Fruit fly (Drosophila melanogaster) whole organism, embryonic: Measurements from ENCODE around the gene CG9107.

Experiments used
- Atf3 ChIP-seq: fragments of 200-800 bp; sonication (Bioruptor generic); optimal IDR thresholded peaks from 3 replicates; lab custom pipeline; 2016; ENCODE audit warnings: missing biosample characterization, missing genetic modification characterization
- BtbVII ChIP-seq: fragments of 200-800 bp; sonication (Bioruptor generic); optimal IDR thresholded peaks from 3 replicates; lab custom pipeline; 2017; ENCODE audit warnings: missing biosample characterization, mild to moderate bottlenecking, missing genetic modification characterization
- Bteb2 ChIP-seq: fragments of 200-800 bp; sonication (Bioruptor generic); optimal IDR thresholded peaks from 2 replicates; lab custom pipeline; 2016; ENCODE audit warnings: missing biosample characterization, missing genetic modification characterization
- CG12104 ChIP-seq: fragments of 200-800 bp; sonication (Bioruptor generic); optimal IDR thresholded peaks from 3 replicates; lab custom pipeline; 2016; ENCODE audit warnings: missing biosample characterization, missing genetic modification characterization
- CG12659 ChIP-seq: fragments of 200-800 bp; sonication (Bioruptor generic); optimal IDR thresholded peaks from 3 replicates; lab custom pipeline; 2017; ENCODE audit warnings: mild to moderate bottlenecking, missing biosample characterization, missing genetic modification reagents, missing genetic modification characterization
- CG15601 ChIP-seq: fragments of 200-800 bp; sonication (Bioruptor generic); optimal IDR thresholded peaks from 3 replicates; lab custom pipeline; 2019; ENCODE audit warnings: missing biosample characterization, mild to moderate bottlenecking, missing genetic modification characterization, moderate library complexity
- CG17802 ChIP-seq: fragments of 200-800 bp; sonication (Bioruptor generic); optimal IDR thresholded peaks from 2 replicates; lab custom pipeline; 2018; ENCODE audit warnings: missing biosample characterization, mild to moderate bottlenecking, missing genetic modification characterization, moderate library complexity
- CG18599 ChIP-seq: fragments of 200-800 bp; sonication (Bioruptor generic); optimal IDR thresholded peaks from 3 replicates; lab custom pipeline; 2017; ENCODE audit warnings: missing biosample characterization, missing genetic modification characterization, mild to moderate bottlenecking, moderate library complexity, missing genetic modification reagents
- CG2875 ChIP-seq: fragments of 200-800 bp; sonication (Bioruptor generic); optimal IDR thresholded peaks from 2 replicates; lab custom pipeline; 2017; ENCODE audit warnings: missing biosample characterization, mild to moderate bottlenecking, missing genetic modification characterization, missing genetic modification reagents
- CG2889 ChIP-seq: fragments of 200-800 bp; sonication (Bioruptor generic); IDR thresholded peaks from 3 replicates; pipeline ENCODE4 v1.3.6; 2022; ENCODE audit warnings: missing biosample characterization, missing genetic modification characterization
- CG33213 ChIP-seq: fragments of 200-800 bp; sonication (Bioruptor generic); optimal IDR thresholded peaks from 3 replicates; lab custom pipeline; 2016; ENCODE audit warnings: missing biosample characterization, missing genetic modification characterization
- CG3726 ChIP-seq: fragments of 200-800 bp; sonication (Bioruptor generic); IDR thresholded peaks from 3 replicates; pipeline ENCODE4, ENCODE4 v1.3.6; 2022; ENCODE audit warnings: missing biosample characterization, missing genetic modification characterization
- CG6654 ChIP-seq: fragments of 200-800 bp; sonication (Bioruptor generic); optimal IDR thresholded peaks from 2 replicates; lab custom pipeline; 2017; ENCODE audit warnings: missing biosample characterization, mild to moderate bottlenecking, missing genetic modification characterization
- CG7786 ChIP-seq: fragments of 200-800 bp; sonication (Bioruptor generic); optimal IDR thresholded peaks from 2 replicates; lab custom pipeline; 2016; ENCODE audit warnings: missing biosample characterization, missing genetic modification characterization
- CG7987 ChIP-seq: fragments of 200-800 bp; sonication (Bioruptor generic); optimal IDR thresholded peaks from 2 replicates; lab custom pipeline; 2018; ENCODE audit warnings: missing biosample characterization, mild to moderate bottlenecking, missing genetic modification characterization, moderate library complexity
- CG8281 ChIP-seq: fragments of 200-800 bp; sonication (Bioruptor generic); optimal IDR thresholded peaks from 2 replicates; lab custom pipeline; 2018; ENCODE audit warnings: missing biosample characterization, mild to moderate bottlenecking, missing genetic modification characterization, moderate library complexity
- CG8924 ChIP-seq: fragments of 200-800 bp; optimal IDR thresholded peaks from 3 replicates; lab custom pipeline; 2019; ENCODE audit warnings: missing biosample characterization, mild to moderate bottlenecking, missing genetic modification characterization, moderate library complexity
- CoRest ChIP-seq: fragments of 200-800 bp; sonication (Bioruptor generic); optimal IDR thresholded peaks from 3 replicates; lab custom pipeline; 2018; ENCODE audit warnings: missing biosample characterization, mild to moderate bottlenecking, missing genetic modification characterization, moderate library complexity
- Dbx ChIP-seq: fragments of 200-800 bp; sonication (Bioruptor generic); IDR thresholded peaks from 3 replicates; pipeline ENCODE4 v1.3.6; 2022; ENCODE audit warnings: missing biosample characterization, missing genetic modification characterization
- Dp ChIP-seq: fragments of 200-800 bp; sonication (Bioruptor generic); optimal IDR thresholded peaks from 2 replicates; lab custom pipeline; 2018; ENCODE audit warnings: missing biosample characterization, mild to moderate bottlenecking, missing genetic modification characterization, moderate library complexity
- E2f1 ChIP-seq: fragments of 200-800 bp; sonication (Bioruptor generic); IDR thresholded peaks from 2 replicates; pipeline ENCODE4 v1.3.6; 2022; ENCODE audit warnings: missing biosample characterization, missing genetic modification characterization
- MESR4 ChIP-seq: fragments of 200-800 bp; sonication (Bioruptor generic); optimal IDR thresholded peaks from 2 replicates; lab custom pipeline; 2018; ENCODE audit warnings: missing biosample characterization, mild to moderate bottlenecking, missing genetic modification characterization, moderate library complexity
- NC2β ChIP-seq: fragments of 200-800 bp; sonication (Bioruptor generic); optimal IDR thresholded peaks from 2 replicates; lab custom pipeline; 2016; ENCODE audit warnings: missing biosample characterization, missing genetic modification characterization
- Nf-YA ChIP-seq: fragments of 200-800 bp; sonication (Bioruptor generic); IDR thresholded peaks from 2 replicates; pipeline ENCODE4 v1.3.6; 2022; ENCODE audit warnings: missing biosample characterization, missing genetic modification characterization
- NfI ChIP-seq: fragments of 200-800 bp; sonication (Bioruptor generic); optimal IDR thresholded peaks from 3 replicates; lab custom pipeline; 2018; ENCODE audit warnings: missing biosample characterization, mild to moderate bottlenecking, missing genetic modification characterization, moderate library complexity
- Poxn ChIP-seq: fragments of 200-800 bp; sonication (Bioruptor generic); IDR thresholded peaks from 2 replicates; pipeline ENCODE4 v1.3.6; 2022; ENCODE audit warnings: missing biosample characterization, missing genetic modification characterization
- Trl ChIP-seq, 3 experiments: fragments of >200 bp in 2 of 3; fragments of 200-800 bp in 1 of 3; sonication (Bioruptor generic) in 1 of 3; optimal IDR thresholded peaks; 2 replicates in 1 of 3; 3 replicates in 2 of 3; lab custom pipeline; 2016 to 2017; ENCODE audit warnings: missing biosample characterization in 1 of 3, missing genetic modification characterization in 1 of 3
- ab ChIP-seq: fragments of 200-800 bp; sonication (Bioruptor generic); optimal IDR thresholded peaks from 2 replicates; lab custom pipeline; 2016; ENCODE audit warnings: missing biosample characterization, missing genetic modification characterization
- al ChIP-seq: fragments of 200-800 bp; sonication (Bioruptor generic); IDR thresholded peaks from 2 replicates; pipeline ENCODE4 v1.3.6; 2022; ENCODE audit warnings: missing biosample characterization, missing genetic modification characterization
- az2 ChIP-seq: fragments of 200-800 bp; sonication (Bioruptor generic); optimal IDR thresholded peaks from 3 replicates; lab custom pipeline; 2016; ENCODE audit warnings: missing biosample characterization, missing genetic modification characterization
- bsh ChIP-seq, 2 experiments: fragments of 200-800 bp; sonication (Bioruptor generic); optimal IDR thresholded peaks; 2 replicates each; lab custom pipeline; 2017 to 2018; ENCODE audit warnings: mild to moderate bottlenecking in 2 of 2, missing biosample characterization in 2 of 2, missing genetic modification characterization in 2 of 2, moderate library complexity in 1 of 2
- dm ChIP-seq: fragments of 200-800 bp; sonication (Bioruptor generic); optimal IDR thresholded peaks from 3 replicates; lab custom pipeline; 2016; ENCODE audit warnings: missing biosample characterization, missing genetic modification characterization
- dmrt11E ChIP-seq: fragments of 200-800 bp; sonication (Bioruptor generic); optimal IDR thresholded peaks from 3 replicates; lab custom pipeline; 2018; ENCODE audit warnings: missing biosample characterization, mild to moderate bottlenecking, missing genetic modification characterization, moderate library complexity
- gem ChIP-seq: fragments of 200-800 bp; sonication (Bioruptor generic); optimal IDR thresholded peaks from 2 replicates; lab custom pipeline; 2019; ENCODE audit warnings: missing biosample characterization, mild to moderate bottlenecking, missing genetic modification characterization, moderate library complexity
- hkb ChIP-seq, 2 experiments: fragments of 200-800 bp in 1 of 2; fragments of >200 bp in 1 of 2; sonication (Bioruptor generic) in 1 of 2; IDR thresholded peaks in 1 of 2; optimal IDR thresholded peaks in 1 of 2; 2 replicates each; pipeline versions ENCODE4 v1.3.6 to Lab custom; 2017 to 2022; ENCODE audit warnings: missing biosample characterization in 1 of 2, missing genetic modification characterization in 1 of 2
- hth ChIP-seq: fragments of >200 bp; optimal IDR thresholded peaks from 2 replicates; lab custom pipeline; 2017; ENCODE audit warnings: inconsistent platforms
- jumu ChIP-seq: fragments of 200-800 bp; sonication (Bioruptor generic); optimal IDR thresholded peaks from 3 replicates; lab custom pipeline; 2016; ENCODE audit warnings: missing biosample characterization, missing genetic modification characterization
- nerfin-2 ChIP-seq: fragments of 200-800 bp; sonication (Bioruptor generic); IDR thresholded peaks from 2 replicates; pipeline ENCODE4 v1.3.6; 2022; ENCODE audit warnings: missing biosample characterization, missing genetic modification characterization; ENCODE audit not compliant: partially characterized antibody
- nmo ChIP-seq: fragments of 200-800 bp; sonication (Bioruptor generic); optimal IDR thresholded peaks from 2 replicates; lab custom pipeline; 2018; ENCODE audit warnings: missing biosample characterization, mild to moderate bottlenecking, missing genetic modification characterization, moderate library complexity
- nom ChIP-seq: fragments of 200-800 bp; sonication (Bioruptor generic); optimal IDR thresholded peaks from 2 replicates; lab custom pipeline; 2017; ENCODE audit warnings: missing biosample characterization, missing genetic modification characterization, mild to moderate bottlenecking, moderate library complexity, missing genetic modification reagents
- odd ChIP-seq: fragments of 200-800 bp; sonication (Bioruptor generic); optimal IDR thresholded peaks from 2 replicates; lab custom pipeline; 2017; ENCODE audit warnings: missing biosample characterization, mild to moderate bottlenecking, missing genetic modification characterization
- p53 ChIP-seq: fragments of 200-800 bp; sonication (Bioruptor generic); optimal IDR thresholded peaks from 2 replicates; lab custom pipeline; 2016; ENCODE audit warnings: missing biosample characterization, missing genetic modification characterization
- phol ChIP-seq: fragments of 200-800 bp; sonication (Bioruptor generic); optimal IDR thresholded peaks from 3 replicates; lab custom pipeline; 2018; ENCODE audit warnings: missing biosample characterization, mild to moderate bottlenecking, missing genetic modification characterization, moderate library complexity
- pzg ChIP-seq: fragments of 200-800 bp; sonication (Bioruptor generic); optimal IDR thresholded peaks from 3 replicates; lab custom pipeline; 2018; ENCODE audit warnings: missing biosample characterization, mild to moderate bottlenecking, missing genetic modification characterization, moderate library complexity
- schlank ChIP-seq: fragments of 200-800 bp; sonication (Bioruptor generic); optimal IDR thresholded peaks from 2 replicates; lab custom pipeline; 2018; ENCODE audit warnings: missing biosample characterization, mild to moderate bottlenecking, missing genetic modification characterization
- unpg ChIP-seq: fragments of 200-800 bp; sonication (Bioruptor generic); optimal IDR thresholded peaks from 3 replicates; lab custom pipeline; 2018; ENCODE audit warnings: missing biosample characterization, mild to moderate bottlenecking, missing genetic modification characterization, moderate library complexity
- zen ChIP-seq: fragments of 200-800 bp; sonication (Bioruptor generic); optimal IDR thresholded peaks from 3 replicates; lab custom pipeline; 2018; ENCODE audit warnings: missing biosample characterization, mild to moderate bottlenecking, missing genetic modification characterization, moderate library complexity

The CG9107 gene

DNA sequence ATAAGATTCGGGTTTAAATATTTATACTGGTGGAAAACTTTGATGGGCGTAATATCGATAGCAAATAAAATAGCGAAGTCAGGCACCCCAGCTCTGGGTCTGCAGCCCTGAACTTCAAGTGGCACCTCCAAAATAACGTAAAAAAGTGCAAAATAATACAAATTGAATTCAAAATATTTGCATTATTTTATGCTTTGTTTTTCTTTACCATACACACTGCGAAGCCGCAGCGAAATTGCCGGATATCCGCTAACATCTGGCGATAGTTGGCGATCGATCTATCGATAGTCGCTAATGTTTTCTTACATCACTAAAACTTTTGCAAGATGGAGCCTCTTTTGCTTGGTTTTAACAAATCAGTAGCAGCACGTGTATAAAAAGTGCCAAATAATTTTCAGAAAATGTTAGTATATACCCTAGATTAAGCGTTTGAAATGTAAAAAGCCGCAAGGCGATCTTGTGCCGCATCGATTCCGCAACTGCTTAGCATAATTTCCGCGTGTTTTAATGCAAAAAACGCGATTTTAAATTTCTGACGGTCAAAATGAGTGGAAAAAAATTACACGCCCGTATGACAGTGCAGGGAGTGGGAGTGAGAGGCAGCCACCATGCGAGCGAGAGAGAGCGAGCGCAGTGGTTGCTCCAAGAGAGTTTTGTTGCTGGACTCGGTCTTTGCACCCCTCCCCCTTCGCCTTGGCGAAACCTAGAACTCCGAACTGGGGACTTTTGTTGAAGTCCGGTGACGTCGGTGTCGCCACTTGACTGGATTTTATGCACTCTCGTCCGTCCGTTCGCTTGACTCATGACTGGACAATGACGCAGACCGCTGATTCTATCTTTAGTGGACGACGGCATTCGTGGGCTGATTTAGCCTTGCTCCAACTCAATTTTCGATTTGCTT lies 42.7 kb downstream of the CG9107 start, which contains the start of gene eIF4A (continued):
- peak; percentile 11 for TF ChIP-seq CG18599 (GFP tag; lab: Kevin White, UChicago)
- peak; percentile 32 for TF ChIP-seq CG2875 (GFP tag; lab: Kevin White, UChicago)
- no peak for TF ChIP-seq gem
- TF ChIP-seq CG7987, result peak; percentile 41
- TF ChIP-seq CG33213 (GFP tag; lab: Kevin White, UChicago), result peak; percentile 53
- no peak for TF ChIP-seq Dbx (GFP tag; lab: Robert Waterston, UW)
- no peak for TF ChIP-seq CG8281
- peak; percentile 65 for TF ChIP-seq nmo
- no peak for TF ChIP-seq nerfin-2
- TF ChIP-seq zen (tag; lab: Kevin White, UChicago), result peak; percentile 40
- peak; percentile 49 for TF ChIP-seq NC2β (GFP tag; lab: Kevin White, UChicago)
- TF ChIP-seq Trl (optimal IDR thresholded peaks at IDR 0.05; lab: Kevin White, UChicago), result peak; percentile 84 to 90
- TF ChIP-seq Trl (GFP tag; optimal IDR thresholded peaks at IDR 0.05; lab: Kevin White, UChicago), result no peak
- no peak for TF ChIP-seq Poxn (GFP tag; lab: Robert Waterston, UW)
- TF ChIP-seq unpg (GFP tag; lab: Kevin White, UChicago), result peak; percentile 27
- no peak for TF ChIP-seq p53 (GFP tag; lab: Kevin White, UChicago)
- TF ChIP-seq az2 (GFP tag; lab: Kevin White, UChicago), result no peak
- no peak for TF ChIP-seq CG7786
- no peak for TF ChIP-seq E2f1 (GFP tag; lab: Robert Waterston, UW)
- peak; percentile 50 for TF ChIP-seq Dp (GFP tag; lab: Kevin White, UChicago)
- TF ChIP-seq nom, result peak; percentile 67
- peak; percentile 71 for TF ChIP-seq pzg (GFP tag; lab: Kevin White, UChicago)
- no peak for TF ChIP-seq CG17802 (tag; lab: Kevin White, UChicago)
- TF ChIP-seq BtbVII (GFP tag; lab: Kevin White, UChicago), result peak; percentile 16
- no peak for TF ChIP-seq al (GFP tag; lab: Robert Waterston, UW)
- TF ChIP-seq hth, result no peak
- TF ChIP-seq phol (tag; lab: Kevin White, UChicago), result peak; percentile 99
- TF ChIP-seq Nf-YA (GFP tag; lab: Robert Waterston, UW), result no peak
- TF ChIP-seq CG2889, result no peak
- no peak for TF ChIP-seq ab (GFP tag; lab: Kevin White, UChicago)
- TF ChIP-seq MESR4 (GFP tag; lab: Kevin White, UChicago), result peak; percentile 96
- TF ChIP-seq hkb (optimal IDR thresholded peaks at IDR 0.05; lab: Kevin White, UChicago), result peak; percentile 41
- no peak for TF ChIP-seq hkb (GFP tag; IDR thresholded peaks at IDR 0.05; lab: Robert Waterston, UW)
- peak; percentile 52 for TF ChIP-seq odd (GFP tag; lab: Kevin White, UChicago)
- peak in 1 of 2 experiments; percentile 22 for TF ChIP-seq bsh (GFP tag; optimal IDR thresholded peaks at IDR 0.05; lab: Kevin White, UChicago)
- TF ChIP-seq CG8924 (tag; lab: Kevin White, UChicago), result peak; percentile 27
- peak; percentile 56 for TF ChIP-seq NfI (GFP tag; lab: Kevin White, UChicago)
- TF ChIP-seq Bteb2, result no peak
- peak; percentile 54 for TF ChIP-seq CG12659 (GFP tag; lab: Kevin White, UChicago)
- TF ChIP-seq CG3726, result no peak
- peak; percentile 26 for TF ChIP-seq dmrt11E (tag; lab: Kevin White, UChicago)
- no peak for TF ChIP-seq jumu
- peak; percentile 53 for TF ChIP-seq CoRest (tag; lab: Kevin White, UChicago)
- peak; percentile 85 for TF ChIP-seq dm (GFP tag; lab: Kevin White, UChicago)
- peak; percentile 36 for TF ChIP-seq CG12104
- peak; percentile 9 for TF ChIP-seq CG15601 (tag; lab: Kevin White, UChicago)
- no peak for TF ChIP-seq Atf3 (GFP tag; lab: Kevin White, UChicago)
- TF ChIP-seq schlank (tag; lab: Kevin White, UChicago), result peak; percentile 19
- no peak for TF ChIP-seq CG6654 (GFP tag; lab: Kevin White, UChicago)
